Fruit fly (Drosophila melanogaster) S2 (cell line): ENCODE results near the gene Abp1.

ENCODE experiments used
- CG8478 ChIP-seq: fragments of >200 bp; optimal IDR thresholded peaks from 2 replicates; lab custom pipeline; 2018
- CTCF ChIP-seq, 2 experiments: fragments of >200 bp; optimal IDR thresholded peaks; 2 replicates each; lab custom pipeline; 2018

DNA sequence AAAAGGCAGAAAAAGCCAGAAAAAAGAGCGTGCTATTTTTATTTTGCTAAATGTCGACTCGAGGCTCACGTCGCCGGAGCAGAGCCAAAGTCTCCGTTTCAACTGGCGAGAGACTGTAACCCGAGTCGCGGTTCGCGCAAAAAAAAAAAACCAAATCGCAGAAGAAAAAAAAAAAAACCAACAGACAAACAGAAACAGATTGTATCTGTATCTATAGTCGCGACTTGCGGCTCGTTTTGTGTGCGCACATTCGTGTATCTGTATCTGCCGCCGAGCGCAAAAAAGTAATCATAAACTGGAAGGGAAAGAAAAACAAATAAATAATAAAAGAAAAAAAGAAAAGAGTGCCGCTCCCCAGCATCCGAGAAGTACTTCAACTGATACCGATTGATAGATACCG, 9.0 kb upstream of the Abp1 start:
- TF ChIP-seq CG8478 (lab: Kevin White, UChicago) (no peak), CTCF (optimal IDR thresholded peaks at IDR 0.05; lab: Kevin White, UChicago) (no peak)
